Worm (Caenorhabditis elegans) whole organism, L4/young adult: ENCODE data around the gene F18A11.3.
"Not testable (repeated sequence)": the region's sequence is repeated elsewhere in the genome, so short reads cannot be mapped to it uniquely, and the experiment has no call there.

Experiments used
- W03F9.2 ChIP-seq: fragments of 150-350 bp; optimal IDR thresholded peaks from 2 replicates; lab custom pipeline; 2014; ENCODE audit warnings: missing biosample characterization, missing genetic modification characterization
- dao-5 ChIP-seq: sonication (generic microtip); optimal IDR thresholded peaks from 2 replicates; lab custom pipeline; 2016; ENCODE audit warnings: missing genotype, missing genetic modification characterization, moderate library complexity, missing compliant biosample characterization
- him-1 ChIP-seq: sonication (generic microtip); optimal IDR thresholded peaks from 2 replicates; lab custom pipeline; 2016; ENCODE audit warnings: missing genotype, missing genetic modification reagents, missing genetic modification characterization, missing compliant biosample characterization

The F18A11.3 gene

DNA sequence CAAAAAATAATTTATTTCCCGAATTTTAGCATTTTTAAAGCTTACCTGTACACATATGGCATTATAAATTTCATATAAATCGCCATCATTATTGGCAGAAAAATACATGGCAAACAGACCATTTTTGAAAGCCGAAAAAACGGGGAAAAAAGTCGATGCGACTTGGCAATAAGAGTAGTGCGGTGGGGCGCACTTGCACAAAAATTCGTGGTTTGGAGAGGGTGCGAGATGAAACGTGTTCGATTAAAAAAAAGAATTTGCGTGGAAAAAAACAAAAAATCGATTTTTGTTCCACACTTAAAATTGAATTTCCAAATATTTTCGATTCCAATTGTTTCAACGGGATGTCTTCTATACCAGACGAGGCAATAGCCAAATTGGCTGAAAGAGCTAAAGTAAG, at the start of gene F18A11.3:
Gene F18A11.3 (minus strand): TSS at position 125 of the 400 bp plus-strand sequence.
- TF ChIP-seq dao-5 (tag; lab: Kevin White, UChicago), result no peak
- TF ChIP-seq W03F9.2 (tag; lab: Kevin White, UChicago), result no peak
- no peak for TF ChIP-seq him-1 (tag; lab: Kevin White, UChicago)

DNA sequence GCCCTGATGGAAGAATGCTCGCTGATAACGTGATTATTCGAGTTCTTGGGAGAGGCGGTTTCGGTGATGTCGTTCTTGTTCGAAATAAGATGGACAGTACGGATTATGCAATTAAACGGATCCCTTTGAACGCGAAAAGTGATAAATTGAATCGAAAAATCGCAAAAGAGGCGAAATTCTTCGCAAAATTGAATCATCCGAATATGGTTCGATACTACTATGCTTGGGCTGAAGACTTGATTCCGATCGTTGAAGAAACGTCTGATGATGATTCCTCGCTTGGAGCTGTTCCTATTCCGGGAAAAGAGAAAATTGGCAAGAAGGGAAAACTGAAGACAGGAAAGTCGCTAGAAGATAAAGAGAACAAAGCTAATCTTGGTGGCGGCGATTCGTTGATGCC, 49.3 kb upstream of the F18A11.3 start:
- TF ChIP-seq him-1 (tag; lab: Kevin White, UChicago), result no peak
- no peak for TF ChIP-seq dao-5 (tag; lab: Kevin White, UChicago)
- TF ChIP-seq W03F9.2 (tag; lab: Kevin White, UChicago), result no peak

DNA sequence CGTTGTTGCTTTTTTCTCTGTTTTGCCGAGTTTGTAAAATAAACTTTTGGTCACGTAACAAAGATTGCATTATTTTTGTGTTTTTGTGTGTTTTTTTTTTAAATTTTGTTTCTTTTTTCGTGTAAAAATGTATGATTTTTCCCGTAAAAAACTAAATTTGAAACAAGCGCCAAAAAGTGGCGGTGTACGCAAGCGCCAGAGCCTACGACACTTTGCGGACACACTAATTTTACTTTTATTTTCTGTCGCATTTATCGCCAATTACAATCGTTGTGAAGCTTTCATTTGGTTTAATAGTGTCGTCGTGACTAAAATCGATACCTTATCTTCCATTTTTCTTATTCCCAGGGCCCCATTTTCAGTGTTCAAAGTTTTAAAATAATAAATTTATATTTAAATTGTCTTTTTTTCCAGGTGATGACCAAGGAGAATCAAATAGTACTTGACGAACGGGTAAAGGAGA, 47.1 kb upstream of the F18A11.3 start, which contains the start of the genes Y81G3A.1 and gcn-2:
Gene Y81G3A.1 (minus strand): TSS at position 175 of the 463 bp plus-strand sequence.
Gene gcn-2 (plus strand): TSS at position 413 of the 463 bp plus-strand sequence.
- TF ChIP-seq W03F9.2 (tag; lab: Kevin White, UChicago), result no peak
- no peak for TF ChIP-seq dao-5 (tag; lab: Kevin White, UChicago)

DNA sequence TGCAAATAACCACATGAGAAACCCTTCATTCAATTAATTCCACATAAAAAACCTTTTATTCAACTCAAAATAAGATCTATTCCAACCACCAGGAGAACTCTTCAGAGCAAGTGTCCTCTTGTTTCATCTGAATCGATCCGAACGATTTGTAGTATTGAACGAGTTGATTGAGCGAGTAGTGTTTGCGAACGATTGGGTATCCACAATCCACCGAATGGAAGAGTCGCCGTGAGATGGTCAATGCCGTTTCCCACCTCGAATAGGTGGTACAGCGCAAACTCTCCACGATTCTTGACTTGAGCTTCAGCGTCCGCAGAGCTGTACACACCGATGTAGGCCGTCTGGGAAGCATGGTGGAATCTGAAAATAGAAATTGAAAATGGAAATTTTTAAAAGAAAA, 45.8 kb upstream of the F18A11.3 start, which contains the start of gene Y81G3A.6:
Gene Y81G3A.6 (minus strand): TSS at position 101 of the 400 bp plus-strand sequence.
- not testable (repeated sequence) for TF ChIP-seq him-1, W03F9.2, dao-5 (tag; lab: Kevin White, UChicago)

DNA sequence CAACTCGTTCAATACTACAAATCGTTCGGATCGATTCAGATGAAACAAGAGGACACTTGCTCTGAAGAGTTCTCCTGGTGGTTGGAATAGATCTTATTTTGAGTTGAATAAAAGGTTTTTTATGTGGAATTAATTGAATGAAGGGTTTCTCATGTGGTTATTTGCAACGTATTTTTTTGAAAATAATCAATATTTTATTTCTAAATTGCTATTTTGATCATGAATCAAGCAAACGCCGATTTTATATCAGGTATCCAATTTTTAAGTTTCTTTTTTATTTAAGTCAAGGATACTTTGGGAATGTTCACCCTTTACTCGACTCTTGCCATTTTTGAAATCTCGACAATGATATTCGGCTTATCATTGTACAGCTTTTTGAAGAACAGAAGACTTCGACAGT, 44.0 kb upstream of the F18A11.3 start, which contains the start of gene Y81G3A.2:
Gene Y81G3A.2 (plus strand): TSS at position 301 of the 400 bp plus-strand sequence.
- not testable (repeated sequence) for TF ChIP-seq W03F9.2, him-1, dao-5 (tag; lab: Kevin White, UChicago)

DNA sequence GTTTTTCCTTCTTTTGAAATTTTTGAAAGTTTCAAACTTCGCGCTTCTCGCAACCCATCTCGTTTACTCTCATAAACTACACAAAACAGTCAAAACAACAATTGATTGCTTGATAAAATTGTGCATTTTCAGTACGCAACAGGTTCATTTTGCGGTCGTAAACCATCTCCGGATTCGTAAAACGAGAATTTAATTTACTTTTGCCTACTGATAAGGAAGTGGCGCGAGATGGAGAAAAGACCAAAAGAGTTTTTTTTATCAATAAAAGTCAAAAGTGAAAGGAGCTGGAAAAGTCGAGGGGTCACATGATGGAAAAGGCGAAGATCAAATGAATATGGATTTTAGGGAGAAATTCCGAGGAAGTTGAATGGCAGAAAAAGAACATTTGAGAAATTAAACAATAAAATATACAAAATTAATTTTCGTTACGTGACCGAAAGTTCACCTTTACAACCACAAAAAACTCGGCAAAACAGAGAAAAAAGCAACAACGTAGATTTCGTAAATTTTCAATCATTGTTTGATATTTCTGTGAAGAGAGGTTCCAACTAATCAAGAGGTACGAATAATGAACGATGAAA, 42.3 kb upstream of the F18A11.3 start, which contains the start of gene F42G4.6:
Gene F42G4.6 (plus strand): TSS at position 531 of the 581 bp plus-strand sequence.
- no peak for TF ChIP-seq him-1 (tag; lab: Kevin White, UChicago)
- TF ChIP-seq dao-5 (tag; lab: Kevin White, UChicago), result no peak
- no peak for TF ChIP-seq W03F9.2 (tag; lab: Kevin White, UChicago)

DNA sequence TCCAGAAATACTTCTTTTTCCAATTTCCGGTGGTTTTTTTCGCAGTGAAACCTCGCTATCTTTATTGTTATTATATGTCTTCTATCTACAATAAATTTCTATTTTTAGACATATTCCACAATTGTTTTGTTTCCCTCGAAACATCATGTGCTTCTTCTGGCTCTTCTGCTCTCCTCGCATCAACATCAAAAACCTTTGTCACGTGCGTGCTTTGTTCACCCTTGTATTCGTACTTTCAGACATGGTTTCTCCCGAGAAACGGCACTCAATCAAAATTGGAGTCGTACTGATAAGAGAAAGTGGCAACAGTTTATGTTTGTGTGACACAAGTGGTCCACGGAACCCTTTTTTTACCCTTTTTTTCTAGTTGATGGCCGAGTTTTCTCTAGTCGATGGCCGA, 41.1 kb upstream of the F18A11.3 start:
- TF ChIP-seq him-1 (tag; lab: Kevin White, UChicago) (no peak), dao-5 (tag; lab: Kevin White, UChicago) (no peak), W03F9.2 (tag; lab: Kevin White, UChicago) (no peak)

DNA sequence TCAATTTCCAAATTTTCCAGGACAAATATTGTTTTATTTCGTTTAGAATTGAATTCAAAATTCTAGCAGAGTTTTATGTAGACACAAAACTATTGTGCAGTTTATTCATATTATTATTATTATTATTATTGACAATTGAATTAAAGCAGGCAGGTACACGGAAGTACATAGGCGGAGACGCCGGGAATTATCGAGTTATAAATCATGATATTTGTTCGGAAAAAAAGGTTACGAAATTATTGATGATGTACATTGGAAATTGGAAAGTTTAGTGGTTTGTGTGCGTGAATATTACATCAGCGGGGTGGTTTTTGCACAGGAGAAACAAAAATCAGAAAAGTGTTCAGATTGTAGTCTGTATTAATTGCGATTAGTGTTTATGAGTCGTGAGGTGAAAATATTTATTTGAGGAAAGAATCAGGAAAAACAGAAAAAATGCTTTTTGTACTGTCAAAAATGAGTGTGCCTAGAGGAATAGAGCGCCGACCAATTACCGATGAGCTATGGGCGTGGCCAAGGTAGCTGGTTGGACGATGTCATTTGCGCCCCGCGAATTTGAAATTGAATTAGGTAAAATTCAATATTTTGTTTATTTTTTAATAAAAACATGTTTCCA, 39.8 kb upstream of the F18A11.3 start:
- TF ChIP-seq W03F9.2 (tag; lab: Kevin White, UChicago) (no peak), dao-5 (tag; lab: Kevin White, UChicago) (no peak), him-1 (tag; lab: Kevin White, UChicago) (no peak)

DNA sequence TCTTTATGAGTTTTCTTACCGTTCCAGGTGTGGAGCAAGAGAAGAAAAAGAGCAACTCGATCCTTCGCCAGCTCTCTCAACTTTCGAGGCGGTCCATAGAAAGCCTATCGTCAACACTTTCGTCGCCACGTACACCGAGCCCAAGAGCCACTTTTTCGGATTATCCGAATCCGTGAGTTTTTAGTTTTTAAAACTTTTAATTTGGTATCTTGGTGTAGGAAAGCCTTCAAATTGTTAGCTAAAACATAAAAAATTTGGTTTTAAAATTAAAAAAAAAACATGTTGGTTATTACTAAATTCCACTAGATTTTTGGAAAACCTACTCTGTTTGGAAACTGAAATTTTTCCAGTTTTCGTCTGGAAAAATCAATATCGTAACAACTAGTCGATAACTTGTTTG, 37.1 kb upstream of the F18A11.3 start:
- TF ChIP-seq W03F9.2 (tag; lab: Kevin White, UChicago) (no peak), him-1 (tag; lab: Kevin White, UChicago) (no peak), dao-5 (tag; lab: Kevin White, UChicago) (no peak)

DNA sequence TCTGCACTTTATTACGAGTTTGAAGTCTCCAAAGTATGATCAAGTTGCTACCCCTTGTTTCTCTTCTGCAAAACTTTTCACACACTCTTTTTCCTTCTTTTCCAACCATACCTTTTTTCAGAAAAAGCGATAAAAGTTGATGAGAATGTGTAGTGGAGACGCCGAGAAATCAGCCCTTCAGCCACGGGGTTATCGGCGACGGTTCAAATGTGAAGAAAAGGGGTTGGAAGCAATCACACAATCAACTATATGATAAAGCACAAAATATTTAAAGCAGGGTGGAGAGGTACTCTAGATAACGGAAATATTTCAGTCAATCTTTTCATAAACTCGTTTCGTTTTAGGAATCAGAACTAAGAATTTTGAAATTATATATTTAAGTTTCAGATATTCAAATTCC, 36.5 kb upstream of the F18A11.3 start, which contains the start of gene F42G4.5:
Gene F42G4.5 (plus strand): TSS at position 379 of the 400 bp plus-strand sequence.
- TF ChIP-seq him-1 (tag; lab: Kevin White, UChicago) (no peak), dao-5 (tag; lab: Kevin White, UChicago) (no peak), W03F9.2 (tag; lab: Kevin White, UChicago) (no peak)

DNA sequence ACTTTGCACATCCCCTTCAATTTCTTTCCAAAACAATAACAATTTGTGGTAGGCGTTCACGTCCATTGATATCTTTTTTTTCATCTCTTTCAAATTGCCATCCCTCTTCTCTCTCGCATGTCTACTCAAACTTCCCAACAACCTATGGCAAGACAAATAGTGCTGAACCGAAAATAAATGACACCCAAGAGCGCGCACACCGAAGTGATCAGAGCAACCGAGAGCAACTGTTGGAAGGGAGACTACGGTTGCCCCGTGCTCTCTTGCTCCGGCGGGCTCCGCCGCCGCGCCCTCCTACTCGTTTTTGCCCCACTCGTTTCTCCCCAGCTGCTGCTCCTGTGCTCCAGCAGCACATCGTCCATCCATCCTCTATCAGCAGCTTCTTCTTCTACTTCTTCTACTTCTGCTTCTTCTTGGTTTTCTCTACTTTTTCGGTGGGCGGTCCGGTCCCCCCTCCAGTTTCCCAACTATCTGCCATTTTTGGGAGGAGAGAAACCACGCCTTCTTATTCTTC, 30.2 kb upstream of the F18A11.3 start:
- no peak for TF ChIP-seq him-1 (tag; lab: Kevin White, UChicago)
- TF ChIP-seq dao-5 (tag; lab: Kevin White, UChicago), result no peak
- TF ChIP-seq W03F9.2 (tag; lab: Kevin White, UChicago), result no peak

DNA sequence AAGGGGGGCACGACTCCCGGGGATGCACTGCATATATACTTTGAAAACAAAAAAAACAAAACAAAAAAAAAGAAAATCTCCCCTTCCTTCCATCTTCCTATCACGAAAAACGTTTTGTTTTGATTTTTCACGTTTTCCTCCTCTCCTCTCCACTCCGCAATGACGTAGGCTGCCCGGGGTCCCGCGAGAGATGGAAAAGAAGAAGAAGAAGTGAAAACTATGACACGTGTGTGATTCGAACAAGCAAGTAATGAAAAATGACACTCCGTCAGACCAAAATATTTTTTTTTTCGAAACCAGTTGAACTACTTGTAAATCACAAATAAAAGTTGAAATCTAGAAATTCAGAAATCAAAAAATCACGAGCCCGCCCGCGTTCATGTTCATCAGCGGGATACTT, 28.6 kb upstream of the F18A11.3 start:
- TF ChIP-seq W03F9.2 (tag; lab: Kevin White, UChicago) (no peak), him-1 (tag; lab: Kevin White, UChicago) (no peak), dao-5 (tag; lab: Kevin White, UChicago) (no peak)

DNA sequence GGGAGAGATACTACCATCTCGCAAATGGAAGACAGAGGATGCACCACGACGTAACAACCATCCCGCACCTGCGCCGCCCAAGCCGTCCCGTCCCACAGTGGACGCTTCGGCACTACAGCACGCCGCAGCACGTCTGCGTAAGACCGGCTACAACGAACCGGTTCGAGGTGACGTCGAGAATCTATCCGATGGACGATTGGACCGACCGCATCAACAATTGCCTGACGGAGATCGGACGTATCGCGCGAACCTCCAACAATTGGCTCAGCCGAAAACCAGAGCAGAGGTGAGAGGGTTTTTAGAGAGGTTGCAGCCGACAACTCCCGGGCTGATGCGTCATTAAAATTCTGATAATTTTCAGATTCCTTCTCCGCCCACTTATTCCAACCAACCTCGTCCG, 22.6 kb upstream of the F18A11.3 start:
- TF ChIP-seq W03F9.2 (tag; lab: Kevin White, UChicago) (no peak), dao-5 (tag; lab: Kevin White, UChicago) (no peak), him-1 (tag; lab: Kevin White, UChicago) (no peak)
